Worm (Caenorhabditis elegans): ENCODE data around the gene C15B12.1.

Gene C15B12.1

ce11 chrX:6462995-6463462 is 13.6 kb upstream of the C15B12.1 start, which contains the start of gene C15B12.2:
TSS of gene C15B12.2 (plus strand) at chrX:6463412.
- TF ChIP-seq lsy-27 (tag; optimal IDR thresholded peaks at IDR 0.05; ENCODE audit: borderline replicate concordance, insufficient read depth) (no peak), ets-4 (GFP tag; optimal IDR thresholded peaks at IDR 0.05) (no peak), nhr-80 (tag; optimal IDR thresholded peaks at IDR 0.05) (peak; percentile 78), tlf-1 (GFP tag; optimal IDR thresholded peaks at IDR 0.05) (no peak), Y53F4B.3 (GFP tag; IDR thresholded peaks at IDR 0.05) (no peak), mel-28 (tag; optimal IDR thresholded peaks at IDR 0.05; ENCODE audit: borderline replicate concordance) (no peak)

DNA sequence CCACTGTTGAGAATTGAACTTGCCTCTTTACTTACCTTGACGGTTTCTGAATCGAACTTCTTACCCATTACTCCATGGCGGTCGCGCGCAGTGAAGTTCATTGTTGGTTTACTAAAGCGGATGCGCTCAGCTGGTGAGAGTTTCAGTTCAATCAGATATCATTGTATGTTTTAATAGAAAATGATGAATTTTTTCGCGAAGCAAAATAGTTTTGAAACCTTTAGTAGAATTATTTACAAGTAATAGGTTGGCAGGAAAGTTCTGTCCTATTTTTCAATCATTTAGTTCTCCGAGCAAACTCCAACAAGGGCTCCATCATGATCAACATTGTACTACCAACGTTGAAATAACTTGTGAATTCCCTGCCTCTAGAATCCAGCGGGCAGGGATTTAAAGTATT is 9.1 kb upstream of the C15B12.1 start, which contains the start of gene C15B12.3:
Gene C15B12.3, minus strand, starts transcription at position 101 of the 400 bp plus-strand sequence.
- TF ChIP-seq him-1 (tag; optimal IDR thresholded peaks at IDR 0.05), result no peak
- TF ChIP-seq F33H1.4 (GFP tag; IDR thresholded peaks at IDR 0.05), result no peak
- TF ChIP-seq ceh-79 (tag; optimal IDR thresholded peaks at IDR 0.05), result no peak
- no peak for TF ChIP-seq rpc-1 (optimal IDR thresholded peaks at IDR 0.05)
- TF ChIP-seq rpc-1 (tag; optimal IDR thresholded peaks at IDR 0.05), result peak; percentile 57
- no peak for TF ChIP-seq ceh-91 (GFP tag; IDR thresholded peaks at IDR 0.05)
- peak; percentile 38 for TF ChIP-seq tbp1 (GFP tag; optimal IDR thresholded peaks at IDR 0.05)
- no peak for TF ChIP-seq K11D2.4 (GFP tag; IDR thresholded peaks at IDR 0.05)
- TF ChIP-seq ceh-40 (GFP tag; IDR thresholded peaks at IDR 0.05), result no peak
- no peak for TF ChIP-seq Y53F4B.3 (GFP tag; IDR thresholded peaks at IDR 0.05)
- no peak for TF ChIP-seq hsf-1 (GFP tag; IDR thresholded peaks at IDR 0.05)
- no peak for TF ChIP-seq F55B11.4 (tag; optimal IDR thresholded peaks at IDR 0.05; ENCODE audit: borderline replicate concordance, insufficient read depth)
- TF ChIP-seq nfya-1 (tag; optimal IDR thresholded peaks at IDR 0.05; ENCODE audit: borderline replicate concordance, insufficient read depth), result no peak
- TF ChIP-seq let-526 (GFP tag; IDR thresholded peaks at IDR 0.05), result no peak
- no peak for TF ChIP-seq nfya-2 (GFP tag; IDR thresholded peaks at IDR 0.05)
- TF ChIP-seq lag-1 (GFP tag; IDR thresholded peaks at IDR 0.05), result no peak
- TF ChIP-seq snpc-4 (GFP tag; optimal IDR thresholded peaks at IDR 0.05), result no peak
- no peak for TF ChIP-seq snpc-4 (tag; optimal IDR thresholded peaks at IDR 0.05)
- no peak for TF ChIP-seq fkh-3 (tag; optimal IDR thresholded peaks at IDR 0.05)
- TF ChIP-seq B0261.1 (tag; optimal IDR thresholded peaks at IDR 0.05), result peak; percentile 6

ce11 chrX:6468499-6468898 is 8.1 kb upstream of the C15B12.1 start, which contains the start of gene C15B12.9:
TSS of gene C15B12.9 (plus strand) at chrX:6468799.
- TF ChIP-seq let-607 (tag; optimal IDR thresholded peaks at IDR 0.05), result no peak
- TF ChIP-seq ets-4 (GFP tag; optimal IDR thresholded peaks at IDR 0.05), result no peak
- TF ChIP-seq snpc-1.1 (tag; optimal IDR thresholded peaks at IDR 0.05; ENCODE audit: insufficient read depth), result no peak
- no peak for TF ChIP-seq C17E4.6 (GFP tag; IDR thresholded peaks at IDR 0.05)
- TF ChIP-seq F57C9.4 (tag; optimal IDR thresholded peaks at IDR 0.05), result no peak
- no peak for TF ChIP-seq nfya-2 (GFP tag; IDR thresholded peaks at IDR 0.05)
- no peak for TF ChIP-seq madf-10 (tag; optimal IDR thresholded peaks at IDR 0.05)
- no peak for TF ChIP-seq chd-7 (tag; optimal IDR thresholded peaks at IDR 0.05)
- TF ChIP-seq nhr-179 (tag; optimal IDR thresholded peaks at IDR 0.05), result no peak
- no peak for TF ChIP-seq egl-44 (GFP tag; IDR thresholded peaks at IDR 0.05)
- TF ChIP-seq tbx-9 (tag; optimal IDR thresholded peaks at IDR 0.05; ENCODE audit: borderline replicate concordance), result no peak
- no peak for TF ChIP-seq madf-8 (GFP tag; conservative IDR thresholded peaks at IDR 0.05)
- TF ChIP-seq tbp1 (GFP tag; optimal IDR thresholded peaks at IDR 0.05), result no peak
- TF ChIP-seq F57A8.1 (GFP tag; optimal IDR thresholded peaks at IDR 0.05), result no peak
- no peak for TF ChIP-seq xnd-1 (tag; optimal IDR thresholded peaks at IDR 0.05)
- TF ChIP-seq bed-1 (GFP tag; IDR thresholded peaks at IDR 0.05), result no peak
- TF ChIP-seq ccch-3 (GFP tag; optimal IDR thresholded peaks at IDR 0.05), result no peak
- no peak for TF ChIP-seq repo-1 (tag; optimal IDR thresholded peaks at IDR 0.05)
- TF ChIP-seq F52B5.7 (tag; optimal IDR thresholded peaks at IDR 0.05), result no peak

Data from whole organism, young adult.